Worm (Caenorhabditis elegans) whole organism, L3 larva: ENCODE measurements around the gene D1086.1.

Source experiments
- ZK546.5 ChIP-seq: sonication (generic microtip); optimal IDR thresholded peaks from 2 replicates; lab custom pipeline; 2017; ENCODE audit warnings: missing biosample characterization, missing genetic modification characterization
- aly-2 ChIP-seq: fragments of 150-350 bp; optimal IDR thresholded peaks from 2 replicates; lab custom pipeline; 2014; ENCODE audit warnings: missing biosample characterization, missing genetic modification characterization
- ama-1 ChIP-seq: fragments of 150-350 bp; optimal IDR thresholded peaks from 2 replicates; lab custom pipeline; 2018
- ceh-28 ChIP-seq: fragments of 150-350 bp; optimal IDR thresholded peaks from 2 replicates; lab custom pipeline; 2014; ENCODE audit warnings: missing biosample characterization, missing genetic modification reagents, missing genetic modification characterization
- ceh-82 ChIP-seq: fragments of 150-350 bp; optimal IDR thresholded peaks from 2 replicates; lab custom pipeline; 2014; ENCODE audit warnings: missing biosample characterization, missing genetic modification characterization
- ceh-9 ChIP-seq: sonication (generic microtip); optimal IDR thresholded peaks from 2 replicates; lab custom pipeline; 2018; ENCODE audit warnings: missing biosample characterization, missing genetic modification characterization
- egl-5 ChIP-seq: fragments of 150-350 bp; optimal IDR thresholded peaks from 2 replicates; lab custom pipeline; 2017; ENCODE audit warnings: missing biosample characterization, missing genetic modification reagents, missing genetic modification characterization, inconsistent platforms
- eor-1 ChIP-seq, 2 experiments: fragments of 150-350 bp; optimal IDR thresholded peaks; 2 replicates each; lab custom pipeline; 2014 to 2018; ENCODE audit warnings: missing biosample characterization in 2 of 2, missing genetic modification characterization in 2 of 2
- fkh-10 ChIP-seq: sonication (generic microtip); optimal IDR thresholded peaks from 2 replicates; lab custom pipeline; 2017; ENCODE audit warnings: missing biosample characterization, missing genetic modification reagents, missing genetic modification characterization
- fkh-2 ChIP-seq: fragments of 150-350 bp; optimal IDR thresholded peaks from 2 replicates; lab custom pipeline; 2014; ENCODE audit warnings: missing biosample characterization, missing genetic modification reagents, missing genetic modification characterization
- fos-1 ChIP-seq: fragments of 150-350 bp; optimal IDR thresholded peaks from 2 replicates; lab custom pipeline; 2014; ENCODE audit warnings: missing biosample characterization, missing genetic modification characterization
- lsy-12 ChIP-seq: sonication (generic microtip); optimal IDR thresholded peaks from 2 replicates; lab custom pipeline; 2016; ENCODE audit warnings: mild to moderate bottlenecking, missing genetic modification characterization, missing compliant biosample characterization
- nfya-1 ChIP-seq: sonication (generic microtip); optimal IDR thresholded peaks from 2 replicates; lab custom pipeline; 2017; ENCODE audit warnings: missing genetic modification characterization, mild to moderate bottlenecking, missing compliant biosample characterization, antibody characterized with exemption, moderate library complexity; ENCODE audit not compliant: insufficient read depth
- nhr-12 ChIP-seq: fragments of 150-350 bp; optimal IDR thresholded peaks from 2 replicates; lab custom pipeline; 2014; ENCODE audit warnings: missing biosample characterization, missing genetic modification characterization
- nhr-23 ChIP-seq: fragments of 150-350 bp; optimal IDR thresholded peaks from 2 replicates; lab custom pipeline; 2014; ENCODE audit warnings: missing biosample characterization, missing genetic modification reagents, missing genetic modification characterization
- nhr-237 ChIP-seq: fragments of 150-350 bp; optimal IDR thresholded peaks from 2 replicates; lab custom pipeline; 2014; ENCODE audit warnings: missing biosample characterization, missing genetic modification characterization
- nhr-25 ChIP-seq: sonication (generic microtip); optimal IDR thresholded peaks from 2 replicates; lab custom pipeline; 2017; ENCODE audit warnings: missing biosample characterization, missing genetic modification characterization
- nhr-43 ChIP-seq: sonication (generic microtip); optimal IDR thresholded peaks from 2 replicates; lab custom pipeline; 2016; ENCODE audit warnings: mild to moderate bottlenecking, missing genetic modification characterization, missing compliant biosample characterization; ENCODE audit not compliant: poor library complexity, severe bottlenecking
- nhr-67 ChIP-seq: fragments of 150-350 bp; optimal IDR thresholded peaks from 2 replicates; lab custom pipeline; 2014; ENCODE audit warnings: missing biosample characterization, missing genetic modification characterization
- nhr-76 ChIP-seq: fragments of 150-350 bp; sonication (generic microtip); optimal IDR thresholded peaks from 5 replicates; lab custom pipeline; 2014; ENCODE audit warnings: missing biosample characterization, missing genetic modification characterization
- nhr-77 ChIP-seq: fragments of 150-350 bp; optimal IDR thresholded peaks from 2 replicates; lab custom pipeline; 2014; ENCODE audit warnings: missing biosample characterization, missing genetic modification characterization
- pqm-1 ChIP-seq: fragments of 150-350 bp; optimal IDR thresholded peaks from 2 replicates; lab custom pipeline; 2017; ENCODE audit warnings: missing biosample characterization, missing genetic modification characterization, inconsistent platforms
- sea-2 ChIP-seq: fragments of 150-350 bp; sonication (generic microtip); optimal IDR thresholded peaks from 4 replicates; lab custom pipeline; 2014; ENCODE audit warnings: missing biosample characterization, missing genetic modification reagents, missing genetic modification characterization
- skn-1 ChIP-seq: fragments of 150-350 bp; optimal IDR thresholded peaks from 2 replicates; lab custom pipeline; 2014; ENCODE audit warnings: missing biosample characterization, missing genetic modification characterization
- snpc-4 ChIP-seq: fragments of 150-350 bp; optimal IDR thresholded peaks from 2 replicates; lab custom pipeline; 2014; ENCODE audit warnings: missing biosample characterization, missing genetic modification characterization
- tbx-2 ChIP-seq: sonication (generic microtip); optimal IDR thresholded peaks from 2 replicates; lab custom pipeline; 2016; ENCODE audit warnings: mild to moderate bottlenecking, missing genetic modification characterization, missing compliant biosample characterization
- unc-39 ChIP-seq: sonication (generic microtip); optimal IDR thresholded peaks from 4 replicates; lab custom pipeline; 2017; ENCODE audit warnings: missing biosample characterization, missing genetic modification characterization
- unc-62 ChIP-seq: fragments of 150-350 bp; sonication (generic microtip); optimal IDR thresholded peaks from 4 replicates; lab custom pipeline; 2014; ENCODE audit warnings: missing biosample characterization, missing genetic modification reagents, missing genetic modification characterization
- ztf-11 ChIP-seq: fragments of 150-350 bp; optimal IDR thresholded peaks from 2 replicates; lab custom pipeline; 2014; ENCODE audit warnings: missing biosample characterization, missing genetic modification characterization

D1086.1 gene

ce11 chrV:14093805-14094204 is 4.9 kb upstream of the D1086.1 start, which contains the start of gene D1086.8:
Gene D1086.8 (plus strand): TSS chrV:14094105.
- TF ChIP-seq ZK546.5 (tag; lab: Kevin White, UChicago), result no peak
- TF ChIP-seq nhr-237 (tag; lab: Kevin White, UChicago), result no peak
- peak; percentile 44 for TF ChIP-seq egl-5 (tag; lab: Kevin White, UChicago)
- no peak for TF ChIP-seq tbx-2 (tag; lab: Kevin White, UChicago)
- no peak for TF ChIP-seq nhr-76 (tag; lab: Kevin White, UChicago)
- TF ChIP-seq ama-1 (lab: Kevin White, UChicago), result no peak
- no peak for TF ChIP-seq unc-39 (tag; lab: Kevin White, UChicago)
- no peak for TF ChIP-seq nhr-67 (tag; lab: Kevin White, UChicago)
- TF ChIP-seq pqm-1 (tag; lab: Kevin White, UChicago), result no peak
- TF ChIP-seq ceh-82 (tag; lab: Kevin White, UChicago), result no peak
- TF ChIP-seq aly-2 (tag; lab: Kevin White, UChicago), result no peak
- peak; percentile 8 for TF ChIP-seq nfya-1 (tag; lab: Kevin White, UChicago)

DNA sequence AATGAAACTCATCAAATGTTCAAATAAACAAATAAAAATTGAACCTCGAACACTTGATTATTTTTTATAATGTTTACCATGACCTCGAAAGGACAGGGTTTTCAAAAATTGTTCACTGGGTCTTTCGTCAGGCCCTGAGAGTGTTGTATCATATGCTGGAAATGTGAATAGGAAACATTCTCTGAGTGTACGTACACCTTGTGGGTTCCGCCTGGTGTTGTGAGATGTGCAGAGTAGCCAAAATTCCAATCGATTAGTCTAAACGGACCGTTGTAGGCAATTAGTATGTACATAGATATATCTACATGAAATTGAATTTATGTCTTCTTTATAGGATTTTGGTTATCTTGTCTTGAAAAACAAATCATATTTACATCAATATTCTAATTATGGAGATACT is 4.1 kb upstream of the D1086.1 start:
- TF ChIP-seq tbx-2 (tag; lab: Kevin White, UChicago), result no peak
- TF ChIP-seq sea-2, result no peak
- TF ChIP-seq ama-1 (lab: Kevin White, UChicago), result no peak
- no peak for TF ChIP-seq fkh-10 (GFP tag; lab: Kevin White, UChicago)
- no peak for TF ChIP-seq unc-62
- no peak for TF ChIP-seq nhr-77
- TF ChIP-seq nhr-67 (tag; lab: Kevin White, UChicago), result no peak
- TF ChIP-seq snpc-4 (tag; lab: Kevin White, UChicago), result no peak
- no peak for TF ChIP-seq nhr-25 (tag; lab: Kevin White, UChicago)
- no peak for TF ChIP-seq ztf-11 (tag; lab: Kevin White, UChicago)
- TF ChIP-seq lsy-12, result no peak
- no peak for TF ChIP-seq fos-1 (tag; lab: Kevin White, UChicago)
- TF ChIP-seq nhr-237 (tag; lab: Kevin White, UChicago), result no peak

ce11 chrV:14094953-14095352 is 3.7 kb upstream of the D1086.1 start:
- TF ChIP-seq nhr-43 (peak; percentile 32), skn-1 (tag; lab: Kevin White, UChicago) (no peak), nhr-23 (tag; lab: Kevin White, UChicago) (peak; percentile 78), nhr-25 (tag; lab: Kevin White, UChicago) (peak; percentile 56), eor-1 (tag; optimal IDR thresholded peaks at IDR 0.05; lab: Kevin White, UChicago) (no peak)
- TF ChIP-seq, all 47 proteins: peak for 3

ce11 chrV:14097358-14097757 is 1.3 kb upstream of the D1086.1 start:
- TF ChIP-seq ceh-28 (tag; lab: Kevin White, UChicago), result no peak

DNA sequence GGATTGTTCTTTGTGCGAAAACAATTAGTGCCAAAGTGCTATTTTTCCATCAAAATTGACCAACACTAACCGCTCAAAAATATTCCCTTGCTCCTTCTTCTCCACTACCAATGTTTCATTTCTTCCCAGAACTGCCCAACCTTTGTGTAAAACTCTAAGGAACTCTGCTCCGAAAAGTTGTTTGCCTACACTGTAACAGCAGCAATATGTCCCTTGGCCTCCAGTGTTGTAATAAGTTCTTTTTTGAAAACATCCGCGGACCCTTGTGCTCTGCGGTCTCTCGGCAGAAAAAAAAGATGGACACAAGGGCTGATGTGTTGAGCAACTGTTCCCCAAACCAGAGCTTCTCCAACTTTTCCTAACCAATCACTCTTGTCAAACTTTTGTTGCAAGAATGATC is 2.2 kb downstream of the D1086.1 start, which contains the start of gene D1086.12:
Gene D1086.12, plus strand, starts transcription at position 301 of the 400 bp plus-strand sequence.
- TF ChIP-seq tbx-2 (tag; lab: Kevin White, UChicago), result no peak
- TF ChIP-seq nfya-1 (tag; lab: Kevin White, UChicago), result peak; percentile 24

ce11 chrV:14103970-14104369 is 5.3 kb downstream of the D1086.1 start, which contains the start of gene D1086.9:
Gene D1086.9 (plus strand): TSS chrV:14104270.
- TF ChIP-seq sea-2 (no peak), ceh-9 (tag; lab: Kevin White, UChicago) (no peak)

DNA sequence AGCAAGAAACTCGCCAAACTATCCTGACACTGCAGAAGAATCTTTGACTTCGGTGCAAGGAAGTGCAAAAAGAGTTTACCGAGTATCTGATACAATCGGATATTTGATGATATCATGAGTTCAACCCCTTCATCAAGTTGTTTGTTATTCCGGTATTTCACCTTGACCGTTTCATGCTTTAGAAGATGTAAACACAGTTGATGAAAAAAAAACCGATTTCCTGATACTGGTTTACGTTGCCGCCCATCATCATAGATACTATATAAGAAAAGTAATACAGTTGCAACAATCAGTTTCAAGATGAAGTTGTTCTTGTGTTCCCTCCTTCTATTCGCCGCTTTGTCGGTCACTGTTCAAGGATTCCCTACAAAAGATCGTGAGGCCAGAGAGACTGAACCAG is 8.9 kb downstream of the D1086.1 start, which contains the start of gene H39E23.3:
Gene H39E23.3, plus strand, starts transcription at position 301 of the 400 bp plus-strand sequence.
- TF ChIP-seq aly-2 (tag; lab: Kevin White, UChicago) (no peak), unc-39 (tag; lab: Kevin White, UChicago) (no peak), nhr-12 (tag; lab: Kevin White, UChicago) (no peak), pqm-1 (tag; lab: Kevin White, UChicago) (no peak), nhr-237 (tag; lab: Kevin White, UChicago) (no peak), fkh-2 (no peak)
